Worm (Caenorhabditis elegans) whole organism, late embryonic: ENCODE data around the gene ZK228.1.

Experiments used
- K02D7.2 ChIP-seq: sonication (generic microtip); optimal IDR thresholded peaks from 2 replicates; lab custom pipeline; 2017; ENCODE audit warnings: mild to moderate bottlenecking, missing genetic modification characterization, missing compliant biosample characterization
- Y22D7AL.16 ChIP-seq: sonication (generic microtip); optimal IDR thresholded peaks from 2 replicates; lab custom pipeline; 2016; ENCODE audit warnings: missing genetic modification characterization, missing compliant biosample characterization
- ahr-1 ChIP-seq: sonication (generic microtip); optimal IDR thresholded peaks from 2 replicates; lab custom pipeline; 2016; ENCODE audit warnings: missing genetic modification characterization, missing compliant biosample characterization
- ama-1 ChIP-seq: fragments of 150-350 bp; optimal IDR thresholded peaks from 2 replicates; lab custom pipeline; 2014
- ceh-14 ChIP-seq: sonication (generic microtip); optimal IDR thresholded peaks from 2 replicates; lab custom pipeline; 2016; ENCODE audit warnings: missing genotype, missing genetic modification characterization, missing compliant biosample characterization
- ceh-18 ChIP-seq: sonication (generic microtip); optimal IDR thresholded peaks from 2 replicates; lab custom pipeline; 2016; ENCODE audit warnings: missing genetic modification characterization, missing compliant biosample characterization
- ceh-2 ChIP-seq: sonication (generic microtip); optimal IDR thresholded peaks from 2 replicates; lab custom pipeline; 2016; ENCODE audit warnings: missing genotype, missing genetic modification characterization, missing compliant biosample characterization
- ceh-22 ChIP-seq: sonication (generic microtip); optimal IDR thresholded peaks from 2 replicates; lab custom pipeline; 2017; ENCODE audit warnings: missing biosample characterization, missing genetic modification characterization
- ceh-24 ChIP-seq: sonication (generic microtip); optimal IDR thresholded peaks from 2 replicates; lab custom pipeline; 2016; ENCODE audit warnings: mild to moderate bottlenecking, missing genetic modification characterization, missing compliant biosample characterization
- ceh-30 ChIP-seq: fragments of 150-350 bp; optimal IDR thresholded peaks from 2 replicates; lab custom pipeline; 2014; ENCODE audit warnings: missing biosample characterization, missing genetic modification characterization
- ceh-31 ChIP-seq: sonication (generic microtip); optimal IDR thresholded peaks from 2 replicates; lab custom pipeline; 2016; ENCODE audit warnings: missing genetic modification characterization, missing compliant biosample characterization
- ceh-34 ChIP-seq: sonication (generic microtip); optimal IDR thresholded peaks from 2 replicates; lab custom pipeline; 2016; ENCODE audit warnings: mild to moderate bottlenecking, missing genetic modification characterization, missing compliant biosample characterization
- ceh-45 ChIP-seq: fragments of 200-800 bp; sonication (Bioruptor generic); IDR thresholded peaks from 2 replicates; pipeline ENCODE4 v1.3.6; 2022; ENCODE audit warnings: missing genetic modification reagents, missing genetic modification characterization, missing compliant biosample characterization
- ceh-9 ChIP-seq: sonication (generic microtip); optimal IDR thresholded peaks from 2 replicates; lab custom pipeline; 2016; ENCODE audit warnings: mild to moderate bottlenecking, missing genetic modification characterization, inconsistent platforms, missing compliant biosample characterization
- dmd-4 ChIP-seq: sonication (generic microtip); optimal IDR thresholded peaks from 2 replicates; lab custom pipeline; 2016; ENCODE audit warnings: borderline replicate concordance, missing genetic modification characterization, missing compliant biosample characterization
- eyg-1 ChIP-seq: sonication (generic microtip); optimal IDR thresholded peaks from 2 replicates; lab custom pipeline; 2016; ENCODE audit warnings: missing genotype, missing genetic modification characterization, missing compliant biosample characterization
- fax-1 ChIP-seq: sonication (generic microtip); optimal IDR thresholded peaks from 2 replicates; lab custom pipeline; 2016; ENCODE audit warnings: missing genotype, missing genetic modification characterization, missing compliant biosample characterization
- fkh-10 ChIP-seq: fragments of 150-350 bp; optimal IDR thresholded peaks from 2 replicates; lab custom pipeline; 2014; ENCODE audit warnings: missing biosample characterization, missing genetic modification reagents, missing genetic modification characterization
- fkh-6 ChIP-seq: sonication (generic microtip); optimal IDR thresholded peaks from 2 replicates; lab custom pipeline; 2016; ENCODE audit warnings: missing genetic modification characterization, missing compliant biosample characterization
- hlh-13 ChIP-seq: fragments of 200-800 bp; sonication (Bioruptor generic); optimal IDR thresholded peaks from 2 replicates; lab custom pipeline; 2018; ENCODE audit warnings: mild to moderate bottlenecking, missing genetic modification characterization, missing compliant biosample characterization
- hlh-15 ChIP-seq: sonication (generic microtip); optimal IDR thresholded peaks from 2 replicates; lab custom pipeline; 2016; ENCODE audit warnings: missing genetic modification characterization, missing compliant biosample characterization
- hlh-6 ChIP-seq: sonication (generic microtip); optimal IDR thresholded peaks from 2 replicates; lab custom pipeline; 2016; ENCODE audit warnings: missing genotype, missing genetic modification characterization, missing compliant biosample characterization
- hlh-8 ChIP-seq: sonication (generic microtip); optimal IDR thresholded peaks from 2 replicates; lab custom pipeline; 2016; ENCODE audit warnings: missing genotype, missing genetic modification characterization, missing compliant biosample characterization
- lim-6 ChIP-seq: sonication (generic microtip); optimal IDR thresholded peaks from 2 replicates; lab custom pipeline; 2016; ENCODE audit warnings: missing genetic modification characterization, missing compliant biosample characterization
- nfya-1 ChIP-seq: sonication (generic microtip); optimal IDR thresholded peaks from 2 replicates; lab custom pipeline; 2017; ENCODE audit warnings: missing genetic modification characterization, mild to moderate bottlenecking, missing compliant biosample characterization, antibody characterized with exemption, moderate library complexity
- npax-4 ChIP-seq: sonication (generic microtip); optimal IDR thresholded peaks from 2 replicates; lab custom pipeline; 2016; ENCODE audit warnings: missing genetic modification characterization, missing compliant biosample characterization
- pat-9 ChIP-seq: fragments of 200-800 bp; sonication (Bioruptor generic); optimal IDR thresholded peaks from 2 replicates; lab custom pipeline; 2018; ENCODE audit warnings: mild to moderate bottlenecking, missing genetic modification characterization, moderate library complexity, missing compliant biosample characterization
- pax-1 ChIP-seq: fragments of 150-350 bp; optimal IDR thresholded peaks from 2 replicates; lab custom pipeline; 2014; ENCODE audit warnings: missing biosample characterization, missing genetic modification characterization
- pha-2 ChIP-seq: sonication (generic microtip); optimal IDR thresholded peaks from 2 replicates; lab custom pipeline; 2017; ENCODE audit warnings: mild to moderate bottlenecking, missing genetic modification characterization, missing compliant biosample characterization
- pha-4 ChIP-seq: fragments of 150-350 bp; optimal IDR thresholded peaks from 2 replicates; lab custom pipeline; 2018; ENCODE audit warnings: missing biosample characterization, missing genetic modification reagents, missing genetic modification characterization
- pqm-1 ChIP-seq: sonication (generic microtip); optimal IDR thresholded peaks from 2 replicates; lab custom pipeline; 2016; ENCODE audit warnings: missing genetic modification characterization, missing compliant biosample characterization
- pros-1 ChIP-seq: fragments of 150-350 bp; optimal IDR thresholded peaks from 2 replicates; lab custom pipeline; 2014; ENCODE audit warnings: missing biosample characterization, missing genetic modification reagents, missing genetic modification characterization
- ref-2 ChIP-seq: sonication (generic microtip); optimal IDR thresholded peaks from 2 replicates; lab custom pipeline; 2016; ENCODE audit warnings: missing genetic modification characterization, missing compliant biosample characterization
- rnt-1 ChIP-seq: sonication (generic microtip); optimal IDR thresholded peaks from 2 replicates; lab custom pipeline; 2016; ENCODE audit warnings: missing genetic modification characterization, missing compliant biosample characterization
- sdc-2 ChIP-seq: sonication (generic microtip); optimal IDR thresholded peaks from 2 replicates; lab custom pipeline; 2016; ENCODE audit warnings: missing genotype, missing genetic modification characterization, missing compliant biosample characterization
- sox-2 ChIP-seq: fragments of 200-800 bp; sonication (Bioruptor generic); IDR thresholded peaks from 2 replicates; pipeline ENCODE4 v1.3.6; 2022; ENCODE audit warnings: missing genetic modification reagents, missing genetic modification characterization, missing compliant biosample characterization
- sox-4 ChIP-seq: sonication (generic microtip); optimal IDR thresholded peaks from 2 replicates; lab custom pipeline; 2017; ENCODE audit warnings: mild to moderate bottlenecking, missing genetic modification characterization, inconsistent platforms, missing compliant biosample characterization
- tbx-2 ChIP-seq: sonication (generic microtip); optimal IDR thresholded peaks from 2 replicates; lab custom pipeline; 2016; ENCODE audit warnings: missing genetic modification characterization, missing compliant biosample characterization
- unc-55 ChIP-seq: sonication (generic microtip); optimal IDR thresholded peaks from 2 replicates; lab custom pipeline; 2017; ENCODE audit warnings: missing biosample characterization, missing genetic modification reagents, missing genetic modification characterization
- zip-5 ChIP-seq: sonication (generic microtip); optimal IDR thresholded peaks from 2 replicates; lab custom pipeline; 2016; ENCODE audit warnings: missing genetic modification characterization, missing compliant biosample characterization
- ztf-16 ChIP-seq: sonication (generic microtip); optimal IDR thresholded peaks from 2 replicates; lab custom pipeline; 2017; ENCODE audit warnings: missing genetic modification characterization, missing compliant biosample characterization

The ZK228.1 gene

DNA sequence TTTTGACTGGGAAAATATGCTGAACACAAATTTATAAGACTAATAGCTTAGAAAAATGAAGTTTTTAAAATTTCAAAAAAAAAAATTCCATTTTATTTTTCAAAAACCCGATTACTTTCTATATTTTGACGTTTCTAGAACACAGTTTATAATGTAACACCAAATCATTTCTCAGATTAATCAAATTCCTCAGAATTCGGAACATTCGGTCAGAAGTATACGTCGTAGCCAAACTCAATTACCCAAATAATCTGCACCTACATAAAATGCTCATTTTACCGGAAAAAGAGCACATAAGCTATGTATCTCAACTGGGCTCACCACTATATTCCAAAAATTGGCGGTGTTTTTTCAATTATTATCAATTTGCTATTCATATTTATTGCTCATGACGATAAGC is 23.4 kb upstream of the ZK228.1 start, which contains the start of gene srj-26:
Gene srj-26, plus strand, starts transcription at position 301 of the 400 bp plus-strand sequence.
- TF ChIP-seq hlh-13 (no peak), fkh-10 (no peak), ceh-9 (no peak), rnt-1 (no peak), pax-1 (tag; lab: Kevin White, UChicago) (no peak), ceh-2 (tag; lab: Kevin White, UChicago) (no peak), K02D7.2 (no peak), ceh-22 (tag; lab: Kevin White, UChicago) (no peak), nfya-1 (tag; lab: Kevin White, UChicago) (no peak), ztf-16 (no peak), pha-2 (no peak), ceh-24 (no peak), ref-2 (tag; lab: Kevin White, UChicago) (no peak), sdc-2 (tag; lab: Kevin White, UChicago) (no peak), ceh-30 (tag; lab: Kevin White, UChicago) (no peak), npax-4 (no peak), unc-55 (GFP tag; lab: Kevin White, UChicago) (no peak)

DNA sequence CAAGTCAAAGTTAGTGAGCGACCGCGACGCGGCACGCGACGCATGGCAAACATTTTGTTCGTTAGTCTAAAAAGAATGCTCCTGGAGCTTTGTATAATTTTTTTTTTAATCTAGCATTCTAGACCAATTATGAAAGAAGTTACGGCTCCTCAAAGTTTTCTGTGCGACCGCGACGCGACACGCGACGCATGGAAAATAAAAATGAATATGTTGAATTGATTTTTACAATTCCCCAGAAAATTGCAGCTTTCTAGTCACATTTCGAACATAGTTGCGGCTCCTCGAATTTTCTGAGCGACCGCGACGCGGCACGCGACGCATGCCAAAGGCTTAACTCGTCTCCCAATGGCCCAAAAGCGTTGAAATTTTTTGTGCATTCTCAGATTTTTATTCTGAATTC is 19.7 kb upstream of the ZK228.1 start, which contains the start of gene ZK262.4:
Gene ZK262.4, minus strand, starts transcription at position 101 of the 400 bp plus-strand sequence.
- no peak for TF ChIP-seq hlh-8
- TF ChIP-seq ceh-45: no peak
- TF ChIP-seq ceh-18 (tag; lab: Kevin White, UChicago): no peak
- no peak for TF ChIP-seq lim-6
- no peak for TF ChIP-seq pat-9 (tag; lab: Kevin White, UChicago)
- no peak for TF ChIP-seq sdc-2 (tag; lab: Kevin White, UChicago)
- no peak for TF ChIP-seq ceh-31 (tag; lab: Kevin White, UChicago)
- no peak for TF ChIP-seq fkh-6 (tag; lab: Kevin White, UChicago)
- no peak for TF ChIP-seq sox-4 (tag; lab: Kevin White, UChicago)
- no peak for TF ChIP-seq ceh-22 (tag; lab: Kevin White, UChicago)
- no peak for TF ChIP-seq hlh-13

DNA sequence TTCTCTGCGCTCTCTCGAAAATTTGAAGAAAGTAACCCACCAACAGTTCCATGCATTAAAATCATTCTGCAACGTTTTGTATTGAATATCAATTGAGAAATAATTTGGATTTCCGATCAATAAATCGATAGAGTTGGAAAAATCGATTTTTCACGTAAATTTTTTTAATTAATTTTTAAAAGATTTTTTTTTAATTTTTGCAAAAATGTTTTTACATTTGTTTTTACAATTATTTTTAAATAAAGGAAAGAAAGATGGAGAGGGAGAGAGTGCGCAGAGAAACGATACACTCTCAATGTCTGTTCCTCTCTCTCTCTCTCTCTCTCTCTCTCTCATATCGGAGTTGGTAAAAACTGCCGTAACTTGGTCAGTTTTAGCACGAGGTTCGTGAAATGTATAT is 18.7 kb upstream of the ZK228.1 start, which contains the start of gene ZK262.19:
Gene ZK262.19, minus strand, starts transcription at position 101 of the 400 bp plus-strand sequence.
- no peak for TF ChIP-seq fkh-10

DNA sequence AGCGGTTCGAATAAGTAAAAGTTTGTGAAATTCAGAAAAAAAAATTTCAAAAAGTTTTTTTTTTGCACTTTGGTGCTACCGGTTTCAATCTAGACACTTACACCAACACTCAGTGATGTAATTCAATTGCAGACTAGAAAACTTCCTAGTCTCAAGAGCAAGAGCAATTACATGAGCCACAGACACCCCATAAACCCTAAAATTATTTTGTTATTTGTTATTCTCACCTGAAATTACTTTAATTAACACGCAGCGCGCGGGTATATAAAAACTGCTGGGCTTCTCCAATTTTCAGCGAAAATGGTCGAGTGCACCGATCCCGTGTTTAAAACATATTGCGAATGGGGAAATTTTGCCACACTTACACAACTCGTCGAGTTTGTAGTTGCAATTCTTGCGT is 17.9 kb upstream of the ZK228.1 start, which contains the start of gene srw-83:
Gene srw-83, plus strand, starts transcription at position 301 of the 400 bp plus-strand sequence.
- no peak for TF ChIP-seq hlh-15 (tag; lab: Kevin White, UChicago)
- TF ChIP-seq pqm-1 (tag; lab: Kevin White, UChicago): no peak
- no peak for TF ChIP-seq pros-1 (tag; lab: Kevin White, UChicago)
- TF ChIP-seq dmd-4 (tag; lab: Kevin White, UChicago): no peak
- TF ChIP-seq Y22D7AL.16: no peak
- no peak for TF ChIP-seq ceh-24
- TF ChIP-seq fax-1 (tag; lab: Kevin White, UChicago): no peak

DNA sequence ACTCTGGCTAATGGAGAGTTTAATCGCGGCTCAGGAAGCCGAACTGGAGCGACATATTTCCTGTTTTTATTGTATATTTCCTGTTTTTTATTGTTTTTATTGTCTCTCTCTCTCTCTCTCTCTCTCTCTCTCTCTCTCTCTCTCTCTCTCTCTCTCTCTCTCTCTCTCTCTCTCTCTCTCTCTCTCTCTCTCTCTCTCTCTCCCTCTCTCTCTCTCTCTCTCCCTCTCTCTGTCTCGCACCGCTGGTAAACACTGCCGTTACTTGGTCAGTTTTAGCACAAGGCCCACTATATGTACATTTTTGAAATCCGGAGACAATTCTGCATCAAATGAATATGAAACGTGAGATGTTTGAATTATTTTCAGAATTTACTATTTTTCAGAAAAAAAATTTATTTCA is 13.4 kb upstream of the ZK228.1 start:
- TF ChIP-seq ahr-1 (tag; lab: Kevin White, UChicago) (no peak), tbx-2 (tag; lab: Kevin White, UChicago) (no peak), zip-5 (no peak), ceh-34 (tag; lab: Kevin White, UChicago) (no peak), pat-9 (tag; lab: Kevin White, UChicago) (no peak), hlh-15 (tag; lab: Kevin White, UChicago) (no peak), ceh-2 (tag; lab: Kevin White, UChicago) (no peak), sox-2 (no peak), ama-1 (lab: Kevin White, UChicago) (no peak), npax-4 (no peak), eyg-1 (tag; lab: Kevin White, UChicago) (no peak), pha-4 (tag; lab: Kevin White, UChicago) (no peak), ceh-14 (tag; lab: Kevin White, UChicago) (no peak), dmd-4 (tag; lab: Kevin White, UChicago) (no peak), hlh-8 (no peak), pqm-1 (tag; lab: Kevin White, UChicago) (no peak), ceh-9 (no peak), hlh-6 (no peak), pha-2 (no peak), sox-4 (tag; lab: Kevin White, UChicago) (no peak)
